Worm (Caenorhabditis elegans) whole organism, L3 larva: ENCODE data around the gene dohh-1.

Experiments used
- R02D3.7 ChIP-seq: fragments of 150-350 bp; optimal IDR thresholded peaks from 2 replicates; lab custom pipeline; 2014; ENCODE audit warnings: missing biosample characterization, missing genetic modification characterization
- aly-2 ChIP-seq: fragments of 150-350 bp; optimal IDR thresholded peaks from 2 replicates; lab custom pipeline; 2014; ENCODE audit warnings: missing biosample characterization, missing genetic modification characterization
- ama-1 ChIP-seq: fragments of 150-350 bp; optimal IDR thresholded peaks from 2 replicates; lab custom pipeline; 2018
- ceh-16 ChIP-seq: sonication (generic microtip); optimal IDR thresholded peaks from 2 replicates; lab custom pipeline; 2017; ENCODE audit warnings: missing biosample characterization, missing genetic modification characterization
- ceh-82 ChIP-seq: fragments of 150-350 bp; optimal IDR thresholded peaks from 2 replicates; lab custom pipeline; 2014; ENCODE audit warnings: missing biosample characterization, missing genetic modification characterization
- ceh-9 ChIP-seq: sonication (generic microtip); optimal IDR thresholded peaks from 2 replicates; lab custom pipeline; 2018; ENCODE audit warnings: missing biosample characterization, missing genetic modification characterization
- daf-12 ChIP-seq: fragments of 150-350 bp; optimal IDR thresholded peaks from 2 replicates; lab custom pipeline; 2014; ENCODE audit warnings: missing biosample characterization, missing genetic modification reagents, missing genetic modification characterization
- egl-5 ChIP-seq: fragments of 150-350 bp; optimal IDR thresholded peaks from 2 replicates; lab custom pipeline; 2017; ENCODE audit warnings: missing biosample characterization, missing genetic modification reagents, missing genetic modification characterization, inconsistent platforms
- elt-1 ChIP-seq: fragments of 150-350 bp; optimal IDR thresholded peaks from 2 replicates; lab custom pipeline; 2014; ENCODE audit warnings: missing biosample characterization, missing genetic modification characterization
- elt-2 ChIP-seq: sonication (generic microtip); optimal IDR thresholded peaks from 2 replicates; lab custom pipeline; 2016; ENCODE audit warnings: missing genetic modification reagents, mild to moderate bottlenecking, missing genetic modification characterization, missing compliant biosample characterization
- eor-1 ChIP-seq, 2 experiments: fragments of 150-350 bp; optimal IDR thresholded peaks; 2 replicates each; lab custom pipeline; 2014 to 2018; ENCODE audit warnings: missing biosample characterization in 2 of 2, missing genetic modification characterization in 2 of 2
- fkh-10 ChIP-seq: sonication (generic microtip); optimal IDR thresholded peaks from 2 replicates; lab custom pipeline; 2017; ENCODE audit warnings: missing biosample characterization, missing genetic modification reagents, missing genetic modification characterization
- fkh-2 ChIP-seq: fragments of 150-350 bp; optimal IDR thresholded peaks from 2 replicates; lab custom pipeline; 2014; ENCODE audit warnings: missing biosample characterization, missing genetic modification reagents, missing genetic modification characterization
- fos-1 ChIP-seq: fragments of 150-350 bp; optimal IDR thresholded peaks from 2 replicates; lab custom pipeline; 2014; ENCODE audit warnings: missing biosample characterization, missing genetic modification characterization
- hmg-11 ChIP-seq: sonication (generic microtip); optimal IDR thresholded peaks from 2 replicates; lab custom pipeline; 2016; ENCODE audit warnings: missing genetic modification characterization, missing compliant biosample characterization
- jun-1 ChIP-seq: fragments of 150-350 bp; optimal IDR thresholded peaks from 2 replicates; lab custom pipeline; 2014; ENCODE audit warnings: missing biosample characterization, missing genetic modification reagents, missing genetic modification characterization
- lin-15B ChIP-seq: fragments of 150-350 bp; optimal IDR thresholded peaks from 2 replicates; lab custom pipeline; 2014; ENCODE audit warnings: missing biosample characterization, missing genetic modification characterization
- lin-39 ChIP-seq: fragments of 150-350 bp; optimal IDR thresholded peaks from 2 replicates; lab custom pipeline; 2018; ENCODE audit warnings: missing biosample characterization, missing genetic modification reagents, missing genetic modification characterization
- lsy-12 ChIP-seq: sonication (generic microtip); optimal IDR thresholded peaks from 2 replicates; lab custom pipeline; 2016; ENCODE audit warnings: mild to moderate bottlenecking, missing genetic modification characterization, missing compliant biosample characterization
- nfya-1 ChIP-seq: sonication (generic microtip); optimal IDR thresholded peaks from 2 replicates; lab custom pipeline; 2017; ENCODE audit warnings: missing genetic modification characterization, mild to moderate bottlenecking, missing compliant biosample characterization, antibody characterized with exemption, moderate library complexity; ENCODE audit not compliant: insufficient read depth
- nhr-11 ChIP-seq: fragments of 150-350 bp; optimal IDR thresholded peaks from 2 replicates; lab custom pipeline; 2014; ENCODE audit warnings: missing biosample characterization, missing genetic modification characterization
- nhr-23 ChIP-seq: fragments of 150-350 bp; optimal IDR thresholded peaks from 2 replicates; lab custom pipeline; 2014; ENCODE audit warnings: missing biosample characterization, missing genetic modification reagents, missing genetic modification characterization
- nhr-237 ChIP-seq: fragments of 150-350 bp; optimal IDR thresholded peaks from 2 replicates; lab custom pipeline; 2014; ENCODE audit warnings: missing biosample characterization, missing genetic modification characterization
- nhr-25 ChIP-seq: sonication (generic microtip); optimal IDR thresholded peaks from 2 replicates; lab custom pipeline; 2017; ENCODE audit warnings: missing biosample characterization, missing genetic modification characterization
- nhr-43 ChIP-seq: sonication (generic microtip); optimal IDR thresholded peaks from 2 replicates; lab custom pipeline; 2016; ENCODE audit warnings: mild to moderate bottlenecking, missing genetic modification characterization, missing compliant biosample characterization; ENCODE audit not compliant: poor library complexity, severe bottlenecking
- nhr-76 ChIP-seq: fragments of 150-350 bp; sonication (generic microtip); optimal IDR thresholded peaks from 5 replicates; lab custom pipeline; 2014; ENCODE audit warnings: missing biosample characterization, missing genetic modification characterization
- pha-4 ChIP-seq: fragments of 150-350 bp; optimal IDR thresholded peaks from 2 replicates; lab custom pipeline; 2014; ENCODE audit warnings: missing biosample characterization, missing genetic modification reagents, missing genetic modification characterization
- pqm-1 ChIP-seq: fragments of 150-350 bp; optimal IDR thresholded peaks from 2 replicates; lab custom pipeline; 2017; ENCODE audit warnings: missing biosample characterization, missing genetic modification characterization, inconsistent platforms
- sea-2 ChIP-seq: fragments of 150-350 bp; sonication (generic microtip); optimal IDR thresholded peaks from 4 replicates; lab custom pipeline; 2014; ENCODE audit warnings: missing biosample characterization, missing genetic modification reagents, missing genetic modification characterization
- skn-1 ChIP-seq: fragments of 150-350 bp; optimal IDR thresholded peaks from 2 replicates; lab custom pipeline; 2014; ENCODE audit warnings: missing biosample characterization, missing genetic modification characterization
- snpc-4 ChIP-seq: fragments of 150-350 bp; optimal IDR thresholded peaks from 2 replicates; lab custom pipeline; 2014; ENCODE audit warnings: missing biosample characterization, missing genetic modification characterization
- tbx-2 ChIP-seq: sonication (generic microtip); optimal IDR thresholded peaks from 2 replicates; lab custom pipeline; 2016; ENCODE audit warnings: mild to moderate bottlenecking, missing genetic modification characterization, missing compliant biosample characterization
- unc-39 ChIP-seq: sonication (generic microtip); optimal IDR thresholded peaks from 4 replicates; lab custom pipeline; 2017; ENCODE audit warnings: missing biosample characterization, missing genetic modification characterization
- unc-62 ChIP-seq: fragments of 150-350 bp; sonication (generic microtip); optimal IDR thresholded peaks from 4 replicates; lab custom pipeline; 2014; ENCODE audit warnings: missing biosample characterization, missing genetic modification reagents, missing genetic modification characterization
- zag-1 ChIP-seq: fragments of 150-350 bp; optimal IDR thresholded peaks from 2 replicates; lab custom pipeline; 2014; ENCODE audit warnings: missing biosample characterization, missing genetic modification characterization
- ztf-4 ChIP-seq: fragments of 150-350 bp; optimal IDR thresholded peaks from 2 replicates; lab custom pipeline; 2014; ENCODE audit warnings: missing biosample characterization, missing genetic modification characterization

dohh-1 gene

ce11 chrII:10545924-10546783, 33.6 kb upstream of the dohh-1 start:
- no peak for TF ChIP-seq daf-12 (tag; lab: Kevin White, UChicago)
- peak; percentile 37 for TF ChIP-seq nhr-43 (tag; lab: Kevin White, UChicago)
- TF ChIP-seq pha-4 (tag; lab: Kevin White, UChicago): peak; percentile 3
- no peak for TF ChIP-seq hmg-11 (tag; lab: Kevin White, UChicago)
- TF ChIP-seq ztf-4: no peak
- peak; percentile 70 for TF ChIP-seq ama-1 (lab: Kevin White, UChicago)
- TF ChIP-seq nfya-1: peak; percentile 16
- TF ChIP-seq eor-1 (tag; optimal IDR thresholded peaks at IDR 0.05; lab: Kevin White, UChicago): peak in 1 of 2 experiments; percentile 28
- TF ChIP-seq, all 47 proteins: peak for 5

DNA sequence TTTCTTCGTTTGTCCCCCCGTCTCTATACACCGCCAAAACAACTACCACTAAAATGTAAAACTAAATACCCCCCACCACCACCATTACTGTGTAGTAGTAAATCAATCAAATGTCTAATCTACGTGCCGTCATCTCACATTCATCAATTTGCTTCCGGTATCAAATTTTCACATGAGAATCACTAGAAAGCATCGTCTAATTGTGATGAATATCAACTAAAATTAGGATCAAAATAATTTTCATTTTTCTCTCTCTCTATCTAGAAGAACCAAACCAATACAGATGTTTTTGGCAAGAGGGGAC, 33.0 kb upstream of the dohh-1 start:
- peak; percentile 36 for TF ChIP-seq ztf-4
- peak; percentile 24 for TF ChIP-seq nhr-25 (tag; lab: Kevin White, UChicago)
- no peak for TF ChIP-seq ceh-82 (tag; lab: Kevin White, UChicago)
- TF ChIP-seq nhr-76: no peak
- peak; percentile 3 for TF ChIP-seq nhr-11
- no peak for TF ChIP-seq ceh-16 (tag; lab: Kevin White, UChicago)
- no peak for TF ChIP-seq lin-15B
- peak; percentile 14 for TF ChIP-seq lin-39
- peak; percentile 5 for TF ChIP-seq nfya-1
- TF ChIP-seq jun-1 (tag; lab: Kevin White, UChicago): no peak
- TF ChIP-seq nhr-23 (tag; lab: Kevin White, UChicago): no peak
- TF ChIP-seq, all 47 proteins: peak for 5

DNA sequence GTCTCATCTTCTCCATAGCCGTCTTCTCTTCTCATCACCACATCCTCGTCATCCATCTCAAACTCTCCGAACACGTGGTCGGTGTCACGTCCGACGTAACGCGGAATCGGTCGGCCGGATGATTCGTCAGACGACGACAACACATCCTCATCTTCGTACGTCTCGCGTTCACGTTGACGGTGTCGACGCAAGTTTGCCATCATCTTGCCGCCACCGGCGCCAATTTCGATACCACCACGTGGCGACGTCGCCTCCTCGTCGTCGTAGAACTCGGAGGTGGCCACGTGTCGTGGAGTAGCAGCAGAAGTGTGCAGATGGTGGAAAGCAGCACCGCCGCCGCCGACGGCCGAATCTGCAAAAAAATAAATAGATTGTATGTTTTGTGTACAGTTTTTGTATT, 32.4 kb upstream of the dohh-1 start:
- TF ChIP-seq nhr-237 (tag; lab: Kevin White, UChicago) (no peak), skn-1 (tag; lab: Kevin White, UChicago) (no peak), nhr-23 (tag; lab: Kevin White, UChicago) (no peak), nfya-1 (no peak), egl-5 (no peak), nhr-25 (tag; lab: Kevin White, UChicago) (peak; percentile 4), unc-39 (tag; lab: Kevin White, UChicago) (no peak), ztf-4 (no peak), lin-39 (peak; percentile 3), aly-2 (tag; lab: Kevin White, UChicago) (no peak), elt-1 (tag; lab: Kevin White, UChicago) (no peak), nhr-11 (no peak)

DNA sequence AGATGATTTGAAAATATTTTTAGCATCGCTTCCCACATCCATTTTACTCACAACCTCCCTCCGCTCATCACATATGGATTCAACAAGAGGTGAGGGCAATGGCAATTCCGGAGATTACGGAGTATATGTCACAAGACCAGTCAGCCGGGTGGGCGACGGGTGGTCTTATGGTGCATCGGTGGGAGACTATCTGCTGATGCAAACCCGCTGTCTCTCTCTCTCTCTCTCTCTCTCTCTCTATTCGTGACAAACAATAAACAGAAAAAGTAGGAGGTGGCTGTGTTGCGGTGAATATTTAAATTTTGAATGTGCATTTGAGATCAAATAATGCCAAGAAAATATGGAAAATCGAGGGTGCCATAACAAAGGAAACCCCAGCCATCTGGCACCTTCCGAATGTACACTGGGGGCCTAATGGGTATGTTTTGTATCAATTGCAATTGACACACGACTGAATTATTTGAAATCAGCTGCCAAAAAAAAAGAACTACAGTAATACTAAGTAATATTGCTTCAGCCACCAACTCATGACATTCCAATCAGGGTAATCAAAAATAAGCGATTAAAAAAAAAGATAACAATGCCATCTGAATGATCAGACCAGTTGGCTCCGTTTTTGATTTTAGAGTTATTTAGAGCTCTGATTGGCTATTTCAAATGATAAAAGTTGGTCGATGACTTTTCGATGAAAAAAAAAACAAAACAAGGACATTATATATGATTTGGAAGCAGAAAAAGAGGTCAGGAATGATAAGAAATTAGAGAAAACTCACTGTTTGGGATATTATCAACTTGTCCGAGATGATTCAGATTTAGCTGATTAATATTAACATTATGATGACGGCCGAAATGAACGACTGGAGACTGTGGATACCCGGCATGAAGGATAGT, 31.7 kb upstream of the dohh-1 start:
- peak; percentile 51 for TF ChIP-seq pqm-1 (tag; lab: Kevin White, UChicago)
- TF ChIP-seq nfya-1: peak; percentile 53
- peak; percentile 31 for TF ChIP-seq nhr-25 (tag; lab: Kevin White, UChicago)
- no peak for TF ChIP-seq tbx-2 (tag; lab: Kevin White, UChicago)
- peak; percentile 85 for TF ChIP-seq ama-1 (lab: Kevin White, UChicago)
- peak; percentile 61 for TF ChIP-seq jun-1 (tag; lab: Kevin White, UChicago)
- TF ChIP-seq nhr-23 (tag; lab: Kevin White, UChicago): no peak
- TF ChIP-seq fkh-10 (GFP tag; lab: Kevin White, UChicago): no peak
- TF ChIP-seq elt-2 (tag; lab: Kevin White, UChicago): peak; percentile 25

ce11 chrII:10548778-10549671, 30.7 kb upstream of the dohh-1 start:
- TF ChIP-seq elt-2 (tag; lab: Kevin White, UChicago) (peak; percentile 62), ama-1 (lab: Kevin White, UChicago) (peak; percentile 99), snpc-4 (tag; lab: Kevin White, UChicago) (peak; percentile 74), ztf-4 (no peak), fkh-2 (no peak), lsy-12 (peak; percentile 60), R02D3.7 (peak; percentile 62), egl-5 (peak; percentile 44), unc-62 (peak; percentile 61), zag-1 (tag; lab: Kevin White, UChicago) (no peak), daf-12 (tag; lab: Kevin White, UChicago) (no peak), fkh-10 (GFP tag; lab: Kevin White, UChicago) (peak; percentile 93), nhr-25 (tag; lab: Kevin White, UChicago) (peak; percentile 84), nhr-43 (tag; lab: Kevin White, UChicago) (peak; percentile 80), ceh-16 (tag; lab: Kevin White, UChicago) (no peak), ceh-82 (tag; lab: Kevin White, UChicago) (no peak), fos-1 (tag; lab: Kevin White, UChicago) (peak; percentile 48), jun-1 (tag; lab: Kevin White, UChicago) (peak; percentile 72), skn-1 (tag; lab: Kevin White, UChicago) (peak; percentile 46), ceh-9 (tag; lab: Kevin White, UChicago) (no peak), tbx-2 (tag; lab: Kevin White, UChicago) (peak; percentile 37), sea-2 (peak; percentile 34), lin-15B (peak; percentile 63), nhr-11 (peak; percentile 84)
